Worm (Caenorhabditis elegans): Measurements from ENCODE around the gene gbf-1.

Gene gbf-1

ce11 chrIII:11705930-11706329 lies 67.6 kb downstream of the gbf-1 start:
- TF ChIP-seq ZK546.5 (tag; optimal IDR thresholded peaks at IDR 0.05) (no peak), elt-2 (tag; optimal IDR thresholded peaks at IDR 0.05) (no peak), egl-27 (tag; optimal IDR thresholded peaks at IDR 0.05) (no peak), nhr-23 (tag; optimal IDR thresholded peaks at IDR 0.05) (no peak)

- TF ChIP-seq hmg-11 (tag; optimal IDR thresholded peaks at IDR 0.05) (no peak), pha-4 (tag; optimal IDR thresholded peaks at IDR 0.05) (no peak), nhr-67 (tag; optimal IDR thresholded peaks at IDR 0.05) (no peak), elt-3 (tag; optimal IDR thresholded peaks at IDR 0.05) (no peak)
Observed at ce11 chrIII:11704377-11704978, 69.0 kb downstream of the gbf-1 start.

- TF ChIP-seq snpc-4 (tag; optimal IDR thresholded peaks at IDR 0.05) (no peak), ceh-16 (tag; optimal IDR thresholded peaks at IDR 0.05) (no peak)
Observed at ce11 chrIII:11703776-11704093, 69.7 kb downstream of the gbf-1 start, which contains the start of gene col-95. Gene col-95, plus strand, starts transcription at chrIII:11703994.

ce11 chrIII:11703006-11703775 lies 70.3 kb downstream of the gbf-1 start:
- no peak for TF ChIP-seq snpc-4 (tag; optimal IDR thresholded peaks at IDR 0.05)
- TF ChIP-seq ceh-28 (tag; optimal IDR thresholded peaks at IDR 0.05): no peak
- no peak for TF ChIP-seq tbx-2 (tag; optimal IDR thresholded peaks at IDR 0.05)
- TF ChIP-seq nhr-12 (tag; optimal IDR thresholded peaks at IDR 0.05): no peak
- TF ChIP-seq lin-39 (tag; optimal IDR thresholded peaks at IDR 0.05): no peak
- TF ChIP-seq nhr-23 (tag; optimal IDR thresholded peaks at IDR 0.05): no peak
- TF ChIP-seq nfya-1 (tag; optimal IDR thresholded peaks at IDR 0.05; ENCODE audit: insufficient read depth): no peak
- TF ChIP-seq ceh-82 (tag; optimal IDR thresholded peaks at IDR 0.05): no peak
- no peak for TF ChIP-seq sea-2 (GFP tag; optimal IDR thresholded peaks at IDR 0.05)

ce11 chrIII:11701863-11702262 lies 71.6 kb downstream of the gbf-1 start:
- TF ChIP-seq unc-62 (GFP tag; optimal IDR thresholded peaks at IDR 0.05): no peak
- TF ChIP-seq fkh-10 (GFP tag; optimal IDR thresholded peaks at IDR 0.05): no peak
- TF ChIP-seq ztf-11 (tag; optimal IDR thresholded peaks at IDR 0.05): no peak
- no peak for TF ChIP-seq nhr-237 (tag; optimal IDR thresholded peaks at IDR 0.05)
- TF ChIP-seq fkh-2 (tag; optimal IDR thresholded peaks at IDR 0.05): no peak
- TF ChIP-seq egl-5 (tag; optimal IDR thresholded peaks at IDR 0.05): no peak
- TF ChIP-seq ceh-82 (tag; optimal IDR thresholded peaks at IDR 0.05): no peak
- no peak for TF ChIP-seq daf-12 (tag; optimal IDR thresholded peaks at IDR 0.05)
- no peak for TF ChIP-seq snpc-4 (tag; optimal IDR thresholded peaks at IDR 0.05)
- no peak for TF ChIP-seq nhr-12 (tag; optimal IDR thresholded peaks at IDR 0.05)
- TF ChIP-seq nhr-43 (tag; optimal IDR thresholded peaks at IDR 0.05; ENCODE audit: poor library complexity, severe bottlenecking): no peak
